Worm (Caenorhabditis elegans): Measurements from ENCODE around the gene twk-18.

The twk-18 gene

DNA sequence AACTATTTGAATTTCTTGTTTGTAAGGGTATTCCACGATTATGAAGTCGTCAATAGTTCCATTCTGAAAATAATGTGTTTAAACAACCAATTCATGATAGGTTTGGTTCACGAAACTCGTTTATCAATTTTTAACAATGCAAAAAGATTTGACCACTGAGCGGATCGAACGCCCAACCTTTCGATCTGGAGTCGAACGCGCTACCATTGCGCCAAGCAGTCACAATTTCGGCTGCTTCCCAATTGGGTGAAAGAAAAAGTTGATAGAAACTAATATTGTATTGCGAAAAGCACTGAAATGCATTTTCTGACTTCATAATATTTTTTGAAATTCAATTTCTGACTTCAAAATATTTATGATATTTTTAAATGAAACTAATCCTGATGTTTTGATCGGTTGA lies 42.9 kb upstream of the twk-18 start (continued):
- peak; percentile 74 for TF ChIP-seq snpc-1.3 (tag; optimal IDR thresholded peaks at IDR 0.05; ENCODE audit: insufficient read depth)
- no peak for TF ChIP-seq sptf-2 (GFP tag; optimal IDR thresholded peaks at IDR 0.05)
- TF ChIP-seq nhr-90 (tag; optimal IDR thresholded peaks at IDR 0.05) = peak; percentile 50
- TF ChIP-seq nhr-80 (tag; optimal IDR thresholded peaks at IDR 0.05) = no peak
- TF ChIP-seq T07F8.4 (tag; optimal IDR thresholded peaks at IDR 0.05) = no peak
- no peak for TF ChIP-seq Y79H2A.3 (GFP tag; conservative IDR thresholded peaks at IDR 0.05)
- no peak for TF ChIP-seq ccch-3 (GFP tag; optimal IDR thresholded peaks at IDR 0.05)
- TF ChIP-seq tbp1 (GFP tag; optimal IDR thresholded peaks at IDR 0.05) = peak; percentile 90
- TF ChIP-seq lag-1 (GFP tag; IDR thresholded peaks at IDR 0.05) = no peak
- no peak for TF ChIP-seq zim-3 (tag; optimal IDR thresholded peaks at IDR 0.05)
- no peak for TF ChIP-seq athp-1 (tag; optimal IDR thresholded peaks at IDR 0.05)
- TF ChIP-seq pbrm-1 (GFP tag; IDR thresholded peaks at IDR 0.05) = peak; percentile 58; the same call in 1 of the 2 replicates
- peak; percentile 9 for TF ChIP-seq mes-4 (tag; optimal IDR thresholded peaks at IDR 0.05)
- TF ChIP-seq ztf-3 (GFP tag; optimal IDR thresholded peaks at IDR 0.05) = no peak
- TF ChIP-seq F22D6.2 (tag; optimal IDR thresholded peaks at IDR 0.05) = no peak
- peak; percentile 49 for TF ChIP-seq D2030.7 (GFP tag; IDR thresholded peaks at IDR 0.05)
- peak; percentile 26 for TF ChIP-seq snpc-3.4 (tag; optimal IDR thresholded peaks at IDR 0.05)
- peak; percentile 58 for TF ChIP-seq hmg-1.2 (GFP tag; IDR thresholded peaks at IDR 0.05)
- no peak for TF ChIP-seq B0019.2 (GFP tag; conservative IDR thresholded peaks at IDR 0.05)
- no peak for TF ChIP-seq dpff-1 (tag; optimal IDR thresholded peaks at IDR 0.05)
- no peak for TF ChIP-seq Y67H2A.10 (GFP tag; conservative IDR thresholded peaks at IDR 0.05)
- TF ChIP-seq die-1 (tag; optimal IDR thresholded peaks at IDR 0.05) = peak; percentile 61
- no peak for TF ChIP-seq egrh-3 (GFP tag; IDR thresholded peaks at IDR 0.05)
- peak; percentile 77 for TF ChIP-seq B0261.1 (tag; optimal IDR thresholded peaks at IDR 0.05)

DNA sequence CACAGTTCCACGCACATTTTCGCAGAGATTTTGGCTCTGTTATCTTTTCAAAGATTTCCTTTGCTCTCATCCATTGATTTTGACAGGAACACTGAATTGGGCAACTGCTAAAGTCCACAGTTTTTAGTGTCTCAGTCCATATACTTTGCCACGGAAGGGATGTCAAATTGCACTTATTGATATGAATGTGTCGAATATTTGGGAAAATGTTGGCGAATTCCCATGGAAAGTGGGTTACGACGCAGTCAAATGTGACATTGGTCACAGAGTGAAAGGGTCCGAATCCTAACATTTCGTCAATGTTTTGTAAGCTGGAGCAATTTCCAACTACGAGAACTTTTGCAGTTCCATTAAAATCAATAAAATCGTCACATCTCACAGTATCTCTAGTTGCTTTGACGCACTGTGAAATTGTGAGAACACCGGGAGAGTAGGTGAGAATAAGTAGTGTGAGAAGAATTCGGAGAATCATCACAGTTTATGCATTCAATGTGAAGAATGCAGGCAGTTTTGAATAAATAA lies 37.4 kb upstream of the twk-18 start, which contains the start of gene trk-1:
Gene trk-1, minus strand, starts transcription at position 472 of the 522 bp plus-strand sequence.
- TF ChIP-seq egl-18 (GFP tag; IDR thresholded peaks at IDR 0.05) = no peak
- TF ChIP-seq fkh-3 (tag; optimal IDR thresholded peaks at IDR 0.05) = no peak

DNA sequence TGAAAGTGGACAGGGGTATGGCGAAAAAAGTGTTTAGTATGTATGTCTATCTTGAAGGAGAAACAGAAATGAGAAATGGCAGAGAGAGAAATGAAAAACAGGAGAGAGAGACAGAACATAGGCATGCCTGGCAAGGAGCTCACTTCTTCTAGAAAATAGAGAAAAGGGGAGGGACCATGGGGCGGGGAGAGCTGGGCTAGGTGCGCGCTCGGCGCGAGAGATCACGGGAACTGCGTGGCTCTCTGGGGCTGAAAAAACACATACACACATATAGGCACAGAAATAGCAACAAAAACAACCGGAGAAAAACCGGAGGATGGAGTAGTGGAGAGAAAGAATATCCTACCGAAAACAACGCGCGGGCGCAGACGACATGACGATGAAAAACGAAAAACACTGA lies 35.9 kb upstream of the twk-18 start:
- TF ChIP-seq K12H6.12 (tag; optimal IDR thresholded peaks at IDR 0.05) (peak; percentile 54), dox-1 (GFP tag; IDR thresholded peaks at IDR 0.05) (no peak)

DNA sequence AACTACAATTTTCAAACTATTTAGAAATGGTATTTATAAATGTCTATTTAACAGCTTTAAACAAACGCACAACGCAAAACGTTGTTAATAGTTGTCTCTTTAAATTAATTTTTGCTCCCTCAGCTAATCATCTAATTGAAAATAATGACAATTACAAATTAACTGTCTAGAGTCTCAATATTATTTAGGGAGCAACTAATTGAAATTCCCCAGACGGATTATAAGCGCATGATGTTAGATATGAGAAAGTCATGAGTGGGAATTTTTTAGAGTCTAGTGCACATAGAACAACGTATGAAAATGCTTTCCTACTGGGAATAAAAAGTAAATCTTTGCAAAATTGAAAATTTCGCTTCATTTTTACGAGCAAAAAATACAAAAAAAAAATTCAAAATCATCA lies 34.9 kb upstream of the twk-18 start:
- TF ChIP-seq ets-4 (GFP tag; optimal IDR thresholded peaks at IDR 0.05) (no peak), dox-1 (GFP tag; IDR thresholded peaks at IDR 0.05) (no peak), lin-26 (GFP tag; IDR thresholded peaks at IDR 0.05) (no peak), C17E4.6 (GFP tag; IDR thresholded peaks at IDR 0.05) (no peak), F49E8.2 (tag; optimal IDR thresholded peaks at IDR 0.05; ENCODE audit: insufficient read depth) (no peak), madf-6 (GFP tag; IDR thresholded peaks at IDR 0.05) (no peak), lir-1 (GFP tag; conservative IDR thresholded peaks at IDR 0.05) (no peak), ceh-27 (GFP tag; optimal IDR thresholded peaks at IDR 0.05) (no peak), ekl-4 (GFP tag; IDR thresholded peaks at IDR 0.05) (no peak), Y53G8AR.9 (GFP tag; conservative IDR thresholded peaks at IDR 0.05) (no peak)

Data from whole organism, young adult.